Fruit fly (Drosophila melanogaster) whole organism, embryonic: ENCODE measurements around the gene CG17221.

Experiments used
- Atf6 ChIP-seq: fragments of 200-800 bp; sonication (Bioruptor generic); IDR thresholded peaks from 2 replicates; pipeline ENCODE4 v1.3.6; 2022; ENCODE audit warnings: missing biosample characterization, missing genetic modification characterization
- B-H1 ChIP-seq: fragments of 200-800 bp; sonication (Bioruptor generic); IDR thresholded peaks from 3 replicates; pipeline ENCODE4 v1.3.6; 2022; ENCODE audit warnings: missing biosample characterization, missing genetic modification characterization
- CG11093 ChIP-seq: fragments of 200-800 bp; sonication (Bioruptor generic); IDR thresholded peaks from 3 replicates; pipeline ENCODE4 v1.3.6; 2022; ENCODE audit warnings: missing biosample characterization, missing genetic modification characterization
- CG12391 ChIP-seq: fragments of 200-800 bp; sonication (Bioruptor generic); optimal IDR thresholded peaks from 3 replicates; lab custom pipeline; 2018; ENCODE audit warnings: missing biosample characterization, mild to moderate bottlenecking, missing genetic modification characterization, moderate library complexity
- CG13424 ChIP-seq: fragments of 200-800 bp; sonication (Bioruptor generic); optimal IDR thresholded peaks from 2 replicates; lab custom pipeline; 2019; ENCODE audit warnings: missing biosample characterization, mild to moderate bottlenecking, missing genetic modification characterization, moderate library complexity
- CG14667 ChIP-seq: fragments of 200-800 bp; sonication (Bioruptor generic); IDR thresholded peaks from 2 replicates; pipeline ENCODE4 v1.3.6; 2022; ENCODE audit warnings: missing biosample characterization, missing genetic modification characterization
- CG16813 ChIP-seq: fragments of 200-800 bp; sonication (Bioruptor generic); IDR thresholded peaks from 3 replicates; pipeline ENCODE4 v1.3.6; 2022; ENCODE audit warnings: missing biosample characterization, missing genetic modification characterization; ENCODE audit not compliant: partially characterized antibody
- CG17186 ChIP-seq: fragments of 200-800 bp; sonication (Bioruptor generic); optimal IDR thresholded peaks from 3 replicates; lab custom pipeline; 2017; ENCODE audit warnings: missing biosample characterization, missing genetic modification reagents, missing genetic modification characterization
- CG17359 ChIP-seq: fragments of 200-800 bp; sonication (Bioruptor generic); optimal IDR thresholded peaks from 3 replicates; lab custom pipeline; 2018; ENCODE audit warnings: missing biosample characterization, mild to moderate bottlenecking, missing genetic modification characterization, moderate library complexity
- CG17829 ChIP-seq: fragments of 200-800 bp; optimal IDR thresholded peaks from 2 replicates; lab custom pipeline; 2019; ENCODE audit warnings: missing biosample characterization, mild to moderate bottlenecking, missing genetic modification characterization, moderate library complexity
- CG18011 ChIP-seq: fragments of 200-800 bp; sonication (Bioruptor generic); optimal IDR thresholded peaks from 2 replicates; lab custom pipeline; 2017; ENCODE audit warnings: missing biosample characterization, missing genetic modification characterization, mild to moderate bottlenecking, moderate library complexity, missing genotype
- CG1832 ChIP-seq: fragments of 200-800 bp; sonication (Bioruptor generic); optimal IDR thresholded peaks from 2 replicates; lab custom pipeline; 2017; ENCODE audit warnings: missing biosample characterization, mild to moderate bottlenecking, missing genetic modification characterization, inconsistent platforms
- CG18619 ChIP-seq: fragments of 200-800 bp; sonication (Bioruptor generic); optimal IDR thresholded peaks from 3 replicates; lab custom pipeline; 2017; ENCODE audit warnings: missing biosample characterization, mild to moderate bottlenecking, missing genetic modification characterization
- CG2712 ChIP-seq: fragments of 200-800 bp; optimal IDR thresholded peaks from 3 replicates; lab custom pipeline; 2019; ENCODE audit warnings: missing biosample characterization, mild to moderate bottlenecking, missing genetic modification characterization, moderate library complexity
- CG31365 ChIP-seq: fragments of 200-800 bp; sonication (Bioruptor generic); optimal IDR thresholded peaks from 2 replicates; lab custom pipeline; 2018; ENCODE audit warnings: missing biosample characterization, mild to moderate bottlenecking, missing genetic modification characterization
- CG3838 ChIP-seq: fragments of 200-800 bp; sonication (Bioruptor generic); optimal IDR thresholded peaks from 3 replicates; lab custom pipeline; 2016; ENCODE audit warnings: missing biosample characterization, missing genetic modification characterization
- CG4820 ChIP-seq: fragments of 200-800 bp; sonication (Bioruptor generic); optimal IDR thresholded peaks from 3 replicates; lab custom pipeline; 2016; ENCODE audit warnings: missing biosample characterization, missing genetic modification characterization
- CG6689 ChIP-seq: fragments of 200-800 bp; sonication (Bioruptor generic); IDR thresholded peaks from 2 replicates; pipeline ENCODE4 v1.3.6; 2022; ENCODE audit warnings: missing biosample characterization, missing genetic modification characterization
- CG7987 ChIP-seq: fragments of 200-800 bp; sonication (Bioruptor generic); optimal IDR thresholded peaks from 2 replicates; lab custom pipeline; 2018; ENCODE audit warnings: missing biosample characterization, mild to moderate bottlenecking, missing genetic modification characterization, moderate library complexity
- CG8359 ChIP-seq: fragments of 200-800 bp; sonication (Bioruptor generic); optimal IDR thresholded peaks from 2 replicates; lab custom pipeline; 2017; ENCODE audit warnings: missing biosample characterization, mild to moderate bottlenecking, missing genetic modification characterization, borderline replicate concordance
- CG9215 ChIP-seq: fragments of 200-800 bp; sonication (Bioruptor generic); IDR thresholded peaks from 2 replicates; pipeline ENCODE4 v1.3.6; 2022; ENCODE audit warnings: missing biosample characterization, missing genetic modification characterization
- CrebB ChIP-seq: fragments of 200-800 bp; sonication (Bioruptor generic); optimal IDR thresholded peaks from 3 replicates; lab custom pipeline; 2018; ENCODE audit warnings: missing biosample characterization, mild to moderate bottlenecking, missing genetic modification characterization
- Dad ChIP-seq: fragments of 200-800 bp; sonication (Bioruptor generic); optimal IDR thresholded peaks from 3 replicates; lab custom pipeline; 2016; ENCODE audit warnings: missing biosample characterization, missing genetic modification characterization
- Dip3 ChIP-seq: fragments of 200-800 bp; sonication (Bioruptor generic); optimal IDR thresholded peaks from 3 replicates; lab custom pipeline; 2016; ENCODE audit warnings: missing biosample characterization, missing genetic modification characterization
- Doc3 ChIP-seq: fragments of 200-800 bp; sonication (Bioruptor generic); IDR thresholded peaks from 3 replicates; pipeline ENCODE4 v1.3.6; 2022; ENCODE audit warnings: missing biosample characterization, missing genetic modification characterization; ENCODE audit not compliant: partially characterized antibody
- H2.0 ChIP-seq: fragments of 200-800 bp; sonication (Bioruptor generic); IDR thresholded peaks from 2 replicates; pipeline ENCODE4 v1.3.6; 2022; ENCODE audit warnings: missing biosample characterization, missing genetic modification characterization
- HHEX ChIP-seq: fragments of 200-800 bp; sonication (Bioruptor generic); optimal IDR thresholded peaks from 3 replicates; lab custom pipeline; 2017; ENCODE audit warnings: missing biosample characterization, mild to moderate bottlenecking, missing genetic modification characterization, missing genetic modification reagents
- MTF-1 ChIP-seq: fragments of 200-800 bp; sonication (Bioruptor generic); optimal IDR thresholded peaks from 2 replicates; lab custom pipeline; 2018; ENCODE audit warnings: missing biosample characterization, mild to moderate bottlenecking, missing genetic modification characterization, borderline replicate concordance
- Nf-YC ChIP-seq: fragments of 200-800 bp; optimal IDR thresholded peaks from 3 replicates; lab custom pipeline; 2019; ENCODE audit warnings: missing biosample characterization, mild to moderate bottlenecking, missing genetic modification characterization, moderate library complexity
- Side ChIP-seq: fragments of 200-800 bp; sonication (Bioruptor generic); optimal IDR thresholded peaks from 2 replicates; lab custom pipeline; 2016; ENCODE audit warnings: missing biosample characterization, missing genetic modification characterization
- Six4 ChIP-seq: fragments of 200-800 bp; sonication (Bioruptor generic); optimal IDR thresholded peaks from 2 replicates; lab custom pipeline; 2016; ENCODE audit warnings: missing biosample characterization, missing genetic modification characterization
- Sox102F ChIP-seq: fragments of 200-800 bp; sonication (Bioruptor generic); optimal IDR thresholded peaks from 2 replicates; lab custom pipeline; 2018; ENCODE audit warnings: missing biosample characterization, mild to moderate bottlenecking, missing genetic modification characterization, moderate library complexity
- Trl ChIP-seq, 3 experiments: fragments of >200 bp in 2 of 3; fragments of 200-800 bp in 1 of 3; sonication (Bioruptor generic) in 1 of 3; optimal IDR thresholded peaks; 2 replicates in 1 of 3; 3 replicates in 2 of 3; lab custom pipeline; 2016 to 2017; ENCODE audit warnings: missing biosample characterization in 1 of 3, missing genetic modification characterization in 1 of 3
- aop ChIP-seq: fragments of 200-800 bp; sonication (Bioruptor generic); IDR thresholded peaks from 2 replicates; pipeline ENCODE4 v1.3.6; 2022; ENCODE audit warnings: missing biosample characterization, missing genetic modification characterization
- ase ChIP-seq: fragments of 200-800 bp; sonication (Bioruptor generic); IDR thresholded peaks from 3 replicates; pipeline ENCODE4 v1.3.6; 2022; ENCODE audit warnings: missing biosample characterization, missing genetic modification characterization
- az2 ChIP-seq: fragments of 200-800 bp; sonication (Bioruptor generic); optimal IDR thresholded peaks from 3 replicates; lab custom pipeline; 2016; ENCODE audit warnings: missing biosample characterization, missing genetic modification characterization
- crc ChIP-seq: fragments of 200-800 bp; sonication (Bioruptor generic); optimal IDR thresholded peaks from 2 replicates; lab custom pipeline; 2016; ENCODE audit warnings: missing biosample characterization, missing genetic modification characterization
- croc ChIP-seq: fragments of 200-800 bp; sonication (Bioruptor generic); conservative IDR thresholded peaks from 3 replicates; pipeline ENCODE4 v1.3.6; 2022; ENCODE audit warnings: missing biosample characterization, missing genetic modification characterization
- dmrt99B ChIP-seq: fragments of 200-800 bp; sonication (Bioruptor generic); optimal IDR thresholded peaks from 2 replicates; lab custom pipeline; 2018; ENCODE audit warnings: missing biosample characterization, mild to moderate bottlenecking, missing genetic modification characterization, moderate library complexity
- fru ChIP-seq: fragments of >200 bp; optimal IDR thresholded peaks from 2 replicates; lab custom pipeline; 2017
- h ChIP-seq: fragments of >200 bp; optimal IDR thresholded peaks from 2 replicates; lab custom pipeline; 2017
- ham ChIP-seq: fragments of 200-800 bp; sonication (Bioruptor generic); IDR thresholded peaks from 2 replicates; pipeline ENCODE4 v1.3.6; 2022; ENCODE audit warnings: missing biosample characterization, missing genetic modification characterization
- jigr1 ChIP-seq: fragments of 200-800 bp; sonication (Bioruptor generic); IDR thresholded peaks from 3 replicates; pipeline ENCODE4 v1.3.6; 2022; ENCODE audit warnings: missing biosample characterization, missing genetic modification characterization
- lbe ChIP-seq: fragments of 200-800 bp; sonication (Bioruptor generic); optimal IDR thresholded peaks from 2 replicates; lab custom pipeline; 2016; ENCODE audit warnings: missing biosample characterization, mild to moderate bottlenecking, missing genetic modification characterization
- luna ChIP-seq: fragments of 200-800 bp; sonication (Bioruptor generic); optimal IDR thresholded peaks from 2 replicates; lab custom pipeline; 2016; ENCODE audit warnings: missing biosample characterization, missing genetic modification characterization
- org-1 ChIP-seq: fragments of 200-800 bp; sonication (Bioruptor generic); optimal IDR thresholded peaks from 2 replicates; lab custom pipeline; 2017; ENCODE audit warnings: missing biosample characterization, missing genetic modification characterization
- pho ChIP-seq: fragments of 200-800 bp; sonication (Bioruptor generic); optimal IDR thresholded peaks from 2 replicates; lab custom pipeline; 2016; ENCODE audit warnings: missing biosample characterization, missing genetic modification characterization
- row ChIP-seq: fragments of 200-800 bp; sonication (Bioruptor generic); IDR thresholded peaks from 3 replicates; pipeline ENCODE4 v1.3.6; 2022; ENCODE audit warnings: missing biosample characterization, missing genetic modification characterization
- stc ChIP-seq: fragments of 200-800 bp; sonication (Bioruptor generic); IDR thresholded peaks from 2 replicates; pipeline ENCODE4 v1.3.6; 2022; ENCODE audit warnings: missing biosample characterization, missing genetic modification characterization
- tio ChIP-seq: fragments of 200-800 bp; sonication (Bioruptor generic); optimal IDR thresholded peaks from 2 replicates; lab custom pipeline; 2017; ENCODE audit warnings: missing biosample characterization, missing genetic modification characterization, inconsistent platforms
- trh ChIP-seq: fragments of 200-800 bp; sonication (Bioruptor generic); optimal IDR thresholded peaks from 2 replicates; lab custom pipeline; 2016; ENCODE audit warnings: missing biosample characterization, missing genetic modification characterization
- wor ChIP-seq: fragments of 200-800 bp; sonication (Bioruptor generic); IDR thresholded peaks from 2 replicates; pipeline ENCODE4 v1.3.6; 2022; ENCODE audit warnings: missing biosample characterization, missing genetic modification characterization

The CG17221 gene

dm6 chr2L:2999113-2999512 lies 40.7 kb upstream of the CG17221 start, which contains the start of gene Ccdc85 (continued):
- TF ChIP-seq CG31365 (tag; lab: Kevin White, UChicago) (no peak), jigr1 (GFP tag; lab: Robert Waterston, UW) (no peak), B-H1 (GFP tag; lab: Robert Waterston, UW) (no peak), Sox102F (GFP tag; lab: Kevin White, UChicago) (no peak), CG3838 (GFP tag; lab: Kevin White, UChicago) (no peak), Six4 (no peak), Dip3 (no peak), dmrt99B (tag; lab: Kevin White, UChicago) (no peak), CG17359 (tag; lab: Kevin White, UChicago) (no peak), CG8359 (GFP tag; lab: Kevin White, UChicago) (no peak), fru (lab: Kevin White, UChicago) (no peak), H2.0 (GFP tag; lab: Robert Waterston, UW) (no peak), Nf-YC (tag; lab: Kevin White, UChicago) (no peak), crc (no peak), CG18619 (GFP tag; lab: Kevin White, UChicago) (no peak), CG11093 (GFP tag; lab: Robert Waterston, UW) (no peak), luna (GFP tag; lab: Kevin White, UChicago) (no peak), Dad (no peak), CG16813 (GFP tag; lab: Robert Waterston, UW) (peak; percentile 94), ham (no peak), stc (GFP tag; lab: Robert Waterston, UW) (no peak; the same call in 1 of the 2 replicates), Doc3 (GFP tag; lab: Robert Waterston, UW) (peak; percentile 78), HHEX (GFP tag; lab: Kevin White, UChicago) (no peak), CG18011 (GFP tag; lab: Kevin White, UChicago) (no peak), az2 (GFP tag; lab: Kevin White, UChicago) (no peak), pho (GFP tag; lab: Kevin White, UChicago) (no peak), row (peak; percentile 21; the same call in 1 of the 3 replicates), tio (GFP tag; lab: Kevin White, UChicago) (no peak), CG2712 (tag; lab: Kevin White, UChicago) (peak; percentile 51), wor (no peak), h (lab: Kevin White, UChicago) (no peak), CG1832 (no peak), croc (GFP tag; lab: Robert Waterston, UW) (no peak), CG12391 (peak; percentile 24), lbe (GFP tag; lab: Kevin White, UChicago) (peak; percentile 12), CG14667 (no peak), CG6689 (GFP tag; lab: Robert Waterston, UW) (no peak), Atf6 (no peak; the same call in 1 of the 2 replicates), Trl (optimal IDR thresholded peaks at IDR 0.05; lab: Kevin White, UChicago) (no peak), Trl (GFP tag; optimal IDR thresholded peaks at IDR 0.05; lab: Kevin White, UChicago) (no peak), MTF-1 (GFP tag; lab: Kevin White, UChicago) (no peak), CG17186 (GFP tag; lab: Kevin White, UChicago) (peak; percentile 43), CG17829 (tag; lab: Kevin White, UChicago) (peak; percentile 44), CrebB (tag; lab: Kevin White, UChicago) (peak; percentile 22), CG13424 (tag; lab: Kevin White, UChicago) (peak; percentile 14), CG4820 (GFP tag; lab: Kevin White, UChicago) (no peak), CG7987 (GFP tag; lab: Kevin White, UChicago) (no peak), aop (GFP tag; lab: Robert Waterston, UW) (no peak), ase (GFP tag; lab: Robert Waterston, UW) (no peak), trh (no peak), CG9215 (GFP tag; lab: Robert Waterston, UW) (no peak), org-1 (GFP tag; lab: Kevin White, UChicago) (no peak), Side (GFP tag; lab: Kevin White, UChicago) (peak; percentile 19)
